Fruit fly (Drosophila melanogaster) whole organism, embryonic: ENCODE results near the gene Nup358.

Experiments used
- Asciz ChIP-seq: fragments of 200-800 bp; sonication (Bioruptor generic); optimal IDR thresholded peaks from 2 replicates; lab custom pipeline; 2017; ENCODE audit warnings: missing biosample characterization, mild to moderate bottlenecking, missing genetic modification characterization, missing genetic modification reagents
- Bgb ChIP-seq: fragments of 200-800 bp; sonication (Bioruptor generic); IDR thresholded peaks from 2 replicates; pipeline ENCODE4 v1.3.6; 2022; ENCODE audit warnings: missing biosample characterization, missing genetic modification characterization; ENCODE audit not compliant: partially characterized antibody
- CG11560 ChIP-seq: fragments of 200-800 bp; sonication (Bioruptor generic); IDR thresholded peaks from 3 replicates; pipeline ENCODE4 v1.3.6; 2022; ENCODE audit warnings: missing biosample characterization, missing genetic modification characterization
- CG12942 ChIP-seq: fragments of 200-800 bp; sonication (Bioruptor generic); optimal IDR thresholded peaks from 3 replicates; lab custom pipeline; 2016; ENCODE audit warnings: missing biosample characterization, missing genetic modification characterization
- CG14441 ChIP-seq: fragments of 200-800 bp; sonication (Bioruptor generic); IDR thresholded peaks from 2 replicates; pipeline ENCODE4 v1.3.6; 2022; ENCODE audit warnings: missing biosample characterization, missing genetic modification characterization
- CG1602 ChIP-seq: fragments of 200-800 bp; sonication (Bioruptor generic); optimal IDR thresholded peaks from 3 replicates; lab custom pipeline; 2016; ENCODE audit warnings: missing biosample characterization, missing genetic modification characterization
- CG1603 ChIP-seq: fragments of 200-800 bp; sonication (Bioruptor generic); optimal IDR thresholded peaks from 2 replicates; lab custom pipeline; 2019; ENCODE audit warnings: missing biosample characterization, mild to moderate bottlenecking, missing genetic modification characterization, moderate library complexity
- CG1647 ChIP-seq: fragments of 200-800 bp; sonication (Bioruptor generic); optimal IDR thresholded peaks from 3 replicates; lab custom pipeline; 2016; ENCODE audit warnings: missing biosample characterization, missing genetic modification characterization
- CG17186 ChIP-seq: fragments of 200-800 bp; sonication (Bioruptor generic); optimal IDR thresholded peaks from 3 replicates; lab custom pipeline; 2017; ENCODE audit warnings: missing biosample characterization, missing genetic modification reagents, missing genetic modification characterization
- CG17328 ChIP-seq: fragments of 200-800 bp; sonication (Bioruptor generic); IDR thresholded peaks from 2 replicates; pipeline ENCODE4 v1.3.6; 2022; ENCODE audit warnings: missing biosample characterization, missing genetic modification characterization
- CG17612 ChIP-seq: fragments of 200-800 bp; sonication (Bioruptor generic); IDR thresholded peaks from 2 replicates; pipeline ENCODE4 v1.3.6; 2022; ENCODE audit warnings: missing biosample characterization, missing genetic modification characterization
- CG2202 ChIP-seq: fragments of 200-800 bp; sonication (Bioruptor generic); optimal IDR thresholded peaks from 2 replicates; lab custom pipeline; 2018; ENCODE audit warnings: missing biosample characterization, mild to moderate bottlenecking, missing genetic modification characterization
- CG30020 ChIP-seq: fragments of 200-800 bp; optimal IDR thresholded peaks from 2 replicates; lab custom pipeline; 2019; ENCODE audit warnings: missing biosample characterization, mild to moderate bottlenecking, missing genetic modification characterization, moderate library complexity
- CG30403 ChIP-seq: fragments of 200-800 bp; sonication (Bioruptor generic); optimal IDR thresholded peaks from 3 replicates; lab custom pipeline; 2016; ENCODE audit warnings: missing biosample characterization, missing genetic modification characterization
- CG3163 ChIP-seq: fragments of 200-800 bp; sonication (Bioruptor generic); optimal IDR thresholded peaks from 3 replicates; lab custom pipeline; 2016; ENCODE audit warnings: missing biosample characterization, missing genetic modification characterization
- CG32767 ChIP-seq: fragments of 200-800 bp; sonication (Bioruptor generic); IDR thresholded peaks from 2 replicates; pipeline ENCODE4 v1.3.6; 2022; ENCODE audit warnings: missing biosample characterization, missing genetic modification characterization
- CG6854 ChIP-seq: fragments of 200-800 bp; sonication (Bioruptor generic); optimal IDR thresholded peaks from 3 replicates; lab custom pipeline; 2017; ENCODE audit warnings: missing biosample characterization, mild to moderate bottlenecking, missing genetic modification characterization
- CG7745 ChIP-seq: fragments of 200-800 bp; sonication (Bioruptor generic); optimal IDR thresholded peaks from 2 replicates; lab custom pipeline; 2018; ENCODE audit warnings: missing biosample characterization, mild to moderate bottlenecking, missing genetic modification characterization, moderate library complexity
- CG7963 ChIP-seq: fragments of 200-800 bp; sonication (Bioruptor generic); IDR thresholded peaks from 3 replicates; pipeline ENCODE4 v1.3.6; 2022; ENCODE audit warnings: missing biosample characterization, missing genetic modification characterization; ENCODE audit not compliant: partially characterized antibody
- CG8290 ChIP-seq, 3 experiments: fragments of 200-800 bp; sonication (Bioruptor generic); optimal IDR thresholded peaks; 2 replicates each; lab custom pipeline; 2016 to 2019; ENCODE audit warnings: missing biosample characterization in 3 of 3, missing genetic modification characterization in 3 of 3, mild to moderate bottlenecking in 2 of 3, moderate library complexity in 1 of 3
- Dbx ChIP-seq: fragments of 200-800 bp; sonication (Bioruptor generic); IDR thresholded peaks from 3 replicates; pipeline ENCODE4 v1.3.6; 2022; ENCODE audit warnings: missing biosample characterization, missing genetic modification characterization
- Dek ChIP-seq: fragments of 200-800 bp; sonication (Bioruptor generic); optimal IDR thresholded peaks from 3 replicates; lab custom pipeline; 2019; ENCODE audit warnings: missing biosample characterization, mild to moderate bottlenecking, missing genetic modification characterization, moderate library complexity
- ERR ChIP-seq: fragments of 200-800 bp; sonication (Bioruptor generic); optimal IDR thresholded peaks from 2 replicates; lab custom pipeline; 2016; ENCODE audit warnings: missing biosample characterization, missing genetic modification characterization
- Hand ChIP-seq: fragments of 200-800 bp; sonication (Bioruptor generic); optimal IDR thresholded peaks from 2 replicates; lab custom pipeline; 2017; ENCODE audit warnings: mild to moderate bottlenecking, missing biosample characterization, missing genetic modification reagents, missing genetic modification characterization
- Kr ChIP-seq: fragments of 200-800 bp; sonication (Bioruptor generic); optimal IDR thresholded peaks from 2 replicates; lab custom pipeline; 2017; ENCODE audit warnings: missing biosample characterization, mild to moderate bottlenecking, missing genetic modification characterization
- Ravus ChIP-seq: fragments of 200-800 bp; sonication (Bioruptor generic); IDR thresholded peaks from 2 replicates; pipeline ENCODE4 v1.3.6; 2022; ENCODE audit warnings: missing biosample characterization, missing genetic modification characterization
- Sry-β ChIP-seq: fragments of 200-800 bp; sonication (Bioruptor generic); optimal IDR thresholded peaks from 2 replicates; lab custom pipeline; 2018; ENCODE audit warnings: missing biosample characterization, mild to moderate bottlenecking, missing genetic modification characterization, moderate library complexity
- TFAM ChIP-seq: fragments of 200-800 bp; sonication (Bioruptor generic); optimal IDR thresholded peaks from 2 replicates; lab custom pipeline; 2017; ENCODE audit warnings: missing biosample characterization, missing genetic modification characterization, inconsistent platforms
- ato ChIP-seq: fragments of 200-800 bp; sonication (Bioruptor generic); IDR thresholded peaks from 2 replicates; pipeline ENCODE4 v1.3.6; 2022; ENCODE audit warnings: missing biosample characterization, missing genetic modification characterization; ENCODE audit not compliant: partially characterized antibody
- bab2 ChIP-seq: fragments of 200-800 bp; sonication (Bioruptor generic); optimal IDR thresholded peaks from 2 replicates; lab custom pipeline; 2016; ENCODE audit warnings: missing biosample characterization, missing genetic modification characterization
- bigmax ChIP-seq: fragments of 200-800 bp; sonication (Bioruptor generic); optimal IDR thresholded peaks from 2 replicates; lab custom pipeline; 2018; ENCODE audit warnings: missing biosample characterization, mild to moderate bottlenecking, missing genetic modification characterization
- chm ChIP-seq: fragments of 200-800 bp; sonication (Bioruptor generic); IDR thresholded peaks from 2 replicates; pipeline ENCODE4 v1.3.6; 2022; ENCODE audit warnings: missing biosample characterization, missing genetic modification characterization
- dati ChIP-seq: fragments of 200-800 bp; sonication (Bioruptor generic); IDR thresholded peaks from 2 replicates; pipeline ENCODE4 v1.3.6; 2022; ENCODE audit warnings: missing biosample characterization, missing genetic modification characterization
- dmrt99B ChIP-seq: fragments of 200-800 bp; sonication (Bioruptor generic); optimal IDR thresholded peaks from 2 replicates; lab custom pipeline; 2018; ENCODE audit warnings: missing biosample characterization, mild to moderate bottlenecking, missing genetic modification characterization, moderate library complexity
- en ChIP-seq: fragments of 200-800 bp; sonication (Bioruptor generic); optimal IDR thresholded peaks from 2 replicates; lab custom pipeline; 2016; ENCODE audit warnings: missing biosample characterization, missing genetic modification characterization
- gcm2 ChIP-seq: fragments of 200-800 bp; sonication (Bioruptor generic); optimal IDR thresholded peaks from 2 replicates; lab custom pipeline; 2016; ENCODE audit warnings: missing biosample characterization, missing genetic modification characterization
- gt ChIP-seq: fragments of 200-800 bp; sonication (Bioruptor generic); IDR thresholded peaks from 2 replicates; pipeline ENCODE4 v1.3.6; 2022; ENCODE audit warnings: missing biosample characterization, missing genetic modification characterization
- jigr1 ChIP-seq: fragments of 200-800 bp; sonication (Bioruptor generic); IDR thresholded peaks from 3 replicates; pipeline ENCODE4 v1.3.6; 2022; ENCODE audit warnings: missing biosample characterization, missing genetic modification characterization
- jing ChIP-seq: fragments of 200-800 bp; sonication (Bioruptor generic); optimal IDR thresholded peaks from 2 replicates; lab custom pipeline; 2018; ENCODE audit warnings: missing biosample characterization, mild to moderate bottlenecking, missing genetic modification characterization
- lab ChIP-seq: fragments of 200-800 bp; sonication (Bioruptor generic); optimal IDR thresholded peaks from 3 replicates; lab custom pipeline; 2017; ENCODE audit warnings: missing biosample characterization, missing genetic modification characterization, mild to moderate bottlenecking, moderate library complexity, missing genetic modification reagents
- nau ChIP-seq: fragments of 200-800 bp; sonication (Bioruptor generic); optimal IDR thresholded peaks from 3 replicates; lab custom pipeline; 2017; ENCODE audit warnings: missing biosample characterization, mild to moderate bottlenecking, missing genetic modification characterization, missing genetic modification reagents
- odd ChIP-seq: fragments of 200-800 bp; sonication (Bioruptor generic); optimal IDR thresholded peaks from 2 replicates; lab custom pipeline; 2017; ENCODE audit warnings: missing biosample characterization, mild to moderate bottlenecking, missing genetic modification characterization
- pfk ChIP-seq: fragments of 200-800 bp; sonication (Bioruptor generic); optimal IDR thresholded peaks from 2 replicates; lab custom pipeline; 2018; ENCODE audit warnings: missing biosample characterization, mild to moderate bottlenecking, missing genetic modification characterization, moderate library complexity
- sc ChIP-seq, 3 experiments: fragments of >200 bp in 2 of 3; fragments of 200-800 bp in 1 of 3; sonication (Bioruptor generic) in 1 of 3; optimal IDR thresholded peaks; 2 replicates in 2 of 3; 3 replicates in 1 of 3; lab custom pipeline; 2017; ENCODE audit warnings: mild to moderate bottlenecking in 1 of 3, missing biosample characterization in 1 of 3, missing genetic modification characterization in 1 of 3, missing genetic modification reagents in 1 of 3
- sim ChIP-seq: fragments of 200-800 bp; sonication (Bioruptor generic); IDR thresholded peaks from 2 replicates; pipeline ENCODE4 v1.3.6; 2022; ENCODE audit warnings: missing biosample characterization, missing genetic modification characterization
- stwl ChIP-seq: fragments of 200-800 bp; sonication (Bioruptor generic); optimal IDR thresholded peaks from 3 replicates; lab custom pipeline; 2018; ENCODE audit warnings: missing biosample characterization, mild to moderate bottlenecking, missing genetic modification characterization, moderate library complexity
- sug ChIP-seq: fragments of 200-800 bp; optimal IDR thresholded peaks from 2 replicates; lab custom pipeline; 2019; ENCODE audit warnings: missing biosample characterization, mild to moderate bottlenecking, missing genetic modification characterization, moderate library complexity
- tll ChIP-seq, 2 experiments: fragments of 200-800 bp in 1 of 2; fragments of >200 bp in 1 of 2; sonication (Bioruptor generic) in 1 of 2; optimal IDR thresholded peaks; 2 replicates each; lab custom pipeline; 2017 to 2019; ENCODE audit warnings: missing biosample characterization in 2 of 2, missing genetic modification characterization in 2 of 2, mild to moderate bottlenecking in 1 of 2, moderate library complexity in 1 of 2

Nup358 gene

DNA sequence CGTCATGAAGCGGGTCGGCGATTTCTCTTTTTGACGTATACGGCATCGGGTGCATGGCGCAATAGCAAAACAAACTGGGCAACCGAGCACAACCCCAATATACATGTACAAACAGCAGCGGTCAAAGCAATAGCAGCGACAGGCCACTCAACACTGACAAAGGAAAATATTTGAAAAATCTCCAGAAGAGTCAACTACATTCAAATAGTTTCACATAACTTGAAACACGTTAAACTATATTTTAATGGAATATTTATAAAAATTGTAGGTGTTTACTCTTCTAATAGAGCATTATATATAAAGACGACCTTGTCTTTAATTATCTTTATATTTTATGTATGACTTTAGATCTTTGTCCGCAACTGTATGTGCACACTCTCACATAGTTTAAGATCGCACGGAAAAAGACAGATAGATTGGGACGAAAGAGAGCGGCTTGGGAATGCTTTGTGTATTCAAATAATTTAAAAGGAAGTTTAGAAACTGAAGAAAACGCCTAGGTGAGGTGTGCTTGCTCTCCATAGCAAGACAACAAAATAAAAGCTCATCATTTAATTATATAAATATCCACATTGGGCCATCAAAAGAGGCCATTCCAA, 41.6 kb upstream of the Nup358 start (continued):
- TF ChIP-seq stwl (tag; lab: Kevin White, UChicago) (no peak), gt (GFP tag; lab: Robert Waterston, UW) (no peak), CG30020 (tag; lab: Kevin White, UChicago) (no peak), CG2202 (tag; lab: Kevin White, UChicago) (peak; percentile 45), en (no peak), Dek (tag; lab: Kevin White, UChicago) (peak; percentile 64), chm (GFP tag; lab: Robert Waterston, UW) (no peak; the same call in 1 of the 2 replicates), dati (no peak), jigr1 (no peak), dmrt99B (tag; lab: Kevin White, UChicago) (peak; percentile 85), CG32767 (GFP tag; lab: Robert Waterston, UW) (peak; percentile 69), CG6854 (GFP tag; lab: Kevin White, UChicago) (peak; percentile 45), Bgb (GFP tag; lab: Robert Waterston, UW) (no peak), Hand (GFP tag; lab: Kevin White, UChicago) (no peak), sug (peak; percentile 44), tll (GFP tag; optimal IDR thresholded peaks at IDR 0.05; lab: Kevin White, UChicago) (no peak), CG30403 (peak; percentile 78), Dbx (GFP tag; lab: Robert Waterston, UW) (0 out of 3 replicates have a peak, but pooled peaks have one; percentile 10), bigmax (GFP tag; lab: Kevin White, UChicago) (no peak), Asciz (GFP tag; lab: Kevin White, UChicago) (peak; percentile 72), CG17612 (0 out of 2 replicates have a peak, but pooled peaks have one; percentile 14), sc (optimal IDR thresholded peaks at IDR 0.05; lab: Kevin White, UChicago) (no peak), sc (GFP tag; optimal IDR thresholded peaks at IDR 0.05; lab: Kevin White, UChicago) (peak; percentile 51), gcm2 (peak; percentile 41), Ravus (GFP tag; lab: Robert Waterston, UW) (no peak; the same call in 1 of the 2 replicates), bab2 (GFP tag; lab: Kevin White, UChicago) (peak; percentile 47), CG1647 (GFP tag; lab: Kevin White, UChicago) (peak; percentile 40), Sry-β (GFP tag; lab: Kevin White, UChicago) (no peak), CG8290 (GFP tag; optimal IDR thresholded peaks at IDR 0.05; lab: Kevin White, UChicago) (peak; percentile 26), CG8290 (tag; optimal IDR thresholded peaks at IDR 0.05; lab: Kevin White, UChicago) (peak in 1 of 2 experiments; percentile 39), CG3163 (GFP tag; lab: Kevin White, UChicago) (peak; percentile 1), jing (peak; percentile 53), CG1603 (tag; lab: Kevin White, UChicago) (peak; percentile 61), CG17186 (GFP tag; lab: Kevin White, UChicago) (no peak), CG1602 (GFP tag; lab: Kevin White, UChicago) (peak; percentile 55), nau (peak; percentile 62), lab (GFP tag; lab: Kevin White, UChicago) (peak; percentile 75), CG7745 (no peak), CG11560 (no peak), CG7963 (no peak), sim (GFP tag; lab: Robert Waterston, UW) (peak; percentile 62), CG17328 (GFP tag; lab: Robert Waterston, UW) (peak; percentile 70), ato (GFP tag; lab: Robert Waterston, UW) (no peak), Kr (no peak), TFAM (GFP tag; lab: Kevin White, UChicago) (no peak), odd (GFP tag; lab: Kevin White, UChicago) (peak; percentile 68), CG12942 (GFP tag; lab: Kevin White, UChicago) (peak; percentile 53), pfk (no peak), ERR (no peak), CG14441 (peak; percentile 68)
